Worm (Caenorhabditis elegans): ENCODE results near the gene hlh-13.

Gene hlh-13

DNA sequence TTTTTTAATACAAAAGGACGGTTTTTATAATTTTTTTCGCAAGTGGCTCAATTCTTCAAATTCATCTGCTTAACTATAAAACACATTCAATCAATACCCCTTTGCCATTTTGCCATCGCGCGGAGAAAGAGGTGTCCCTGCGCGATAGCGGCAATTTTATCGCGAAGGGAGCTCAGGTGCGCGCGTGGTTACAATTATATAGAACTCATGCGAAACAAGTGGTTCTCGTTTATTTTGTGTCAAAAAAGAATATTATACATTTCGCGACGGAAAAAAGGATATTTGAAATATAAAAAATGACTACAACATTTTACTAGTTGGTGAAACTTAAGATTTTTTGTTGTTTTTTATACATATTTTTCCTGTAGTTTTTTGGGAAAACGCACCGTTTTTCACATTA, 39.9 kb upstream of the hlh-13 start (continued):
- TF ChIP-seq K09A11.1 (tag; optimal IDR thresholded peaks at IDR 0.05; ENCODE audit: insufficient read depth) (peak; percentile 85), ceh-30 (tag; optimal IDR thresholded peaks at IDR 0.05) (peak; percentile 78), zip-5 (tag; optimal IDR thresholded peaks at IDR 0.05) (no peak), hlh-6 (tag; optimal IDR thresholded peaks at IDR 0.05) (peak; percentile 35), ets-4 (tag; optimal IDR thresholded peaks at IDR 0.05) (peak; percentile 52), unc-55 (GFP tag; optimal IDR thresholded peaks at IDR 0.05) (peak; percentile 82), K02D7.2 (tag; optimal IDR thresholded peaks at IDR 0.05) (no peak), pag-3 (tag; optimal IDR thresholded peaks at IDR 0.05; ENCODE audit: borderline replicate concordance) (no peak), ceh-45 (GFP tag; IDR thresholded peaks at IDR 0.05) (peak; percentile 75), elt-2 (tag; optimal IDR thresholded peaks at IDR 0.05) (peak; percentile 76), ceh-31 (tag; optimal IDR thresholded peaks at IDR 0.05) (peak; percentile 98), pha-4 (tag; optimal IDR thresholded peaks at IDR 0.05) (no peak), gmeb-2 (tag; optimal IDR thresholded peaks at IDR 0.05) (peak; percentile 63), sox-4 (tag; optimal IDR thresholded peaks at IDR 0.05) (peak; percentile 73), che-1 (tag; optimal IDR thresholded peaks at IDR 0.05) (peak; percentile 55), ref-2 (tag; optimal IDR thresholded peaks at IDR 0.05) (peak; percentile 97), fkh-10 (GFP tag; optimal IDR thresholded peaks at IDR 0.05) (peak; percentile 68), F13H6.1 (tag; optimal IDR thresholded peaks at IDR 0.05) (peak; percentile 77), ceh-18 (tag; optimal IDR thresholded peaks at IDR 0.05) (peak; percentile 99), ceh-19 (GFP tag; optimal IDR thresholded peaks at IDR 0.05) (peak; percentile 71), fax-1 (tag; optimal IDR thresholded peaks at IDR 0.05) (peak; percentile 6), C08G9.2 (tag; optimal IDR thresholded peaks at IDR 0.05) (peak; percentile 78), ztf-16 (tag; optimal IDR thresholded peaks at IDR 0.05) (peak; percentile 73), unc-86 (tag; optimal IDR thresholded peaks at IDR 0.05) (peak; percentile 90), Y22D7AL.16 (tag; optimal IDR thresholded peaks at IDR 0.05) (no peak), ahr-1 (tag; optimal IDR thresholded peaks at IDR 0.05) (peak; percentile 32), tbx-7 (tag; optimal IDR thresholded peaks at IDR 0.05) (peak; percentile 66), ttx-3 (tag; optimal IDR thresholded peaks at IDR 0.05) (peak; percentile 70), unc-42 (tag; optimal IDR thresholded peaks at IDR 0.05) (peak; percentile 95), C38D4.7 (GFP tag; optimal IDR thresholded peaks at IDR 0.05) (peak; percentile 40), pros-1 (tag; optimal IDR thresholded peaks at IDR 0.05) (peak; percentile 94), sdc-2 (tag; optimal IDR thresholded peaks at IDR 0.05) (peak; percentile 100), sox-2 (GFP tag; IDR thresholded peaks at IDR 0.05) (peak; percentile 80), ceh-14 (tag; optimal IDR thresholded peaks at IDR 0.05) (peak; percentile 91), ceh-48 (tag; optimal IDR thresholded peaks at IDR 0.05) (peak; percentile 94), unc-3 (GFP tag; conservative IDR thresholded peaks at IDR 0.05) (peak; percentile 68), unc-3 (tag; optimal IDR thresholded peaks at IDR 0.05) (peak; percentile 81), odd-2 (tag; optimal IDR thresholded peaks at IDR 0.05) (peak; percentile 36), lim-6 (tag; optimal IDR thresholded peaks at IDR 0.05) (peak; percentile 42), mec-3 (tag; optimal IDR thresholded peaks at IDR 0.05; ENCODE audit: borderline replicate concordance) (no peak), ceh-2 (tag; optimal IDR thresholded peaks at IDR 0.05) (peak; percentile 89), pax-1 (tag; optimal IDR thresholded peaks at IDR 0.05) (peak; percentile 83)

- no peak for TF ChIP-seq sox-2 (GFP tag; IDR thresholded peaks at IDR 0.05)
- peak; percentile 8 for TF ChIP-seq nfya-1 (tag; optimal IDR thresholded peaks at IDR 0.05)
- no peak for TF ChIP-seq eyg-1 (tag; optimal IDR thresholded peaks at IDR 0.05)
- peak; percentile 74 for TF ChIP-seq sdc-2 (tag; optimal IDR thresholded peaks at IDR 0.05)
- TF ChIP-seq unc-42 (tag; optimal IDR thresholded peaks at IDR 0.05) = no peak
- TF ChIP-seq hlh-30 (tag; optimal IDR thresholded peaks at IDR 0.05; ENCODE audit: insufficient read depth) = no peak
- TF ChIP-seq tbx-2 (tag; optimal IDR thresholded peaks at IDR 0.05) = peak; percentile 29
- TF ChIP-seq fkh-6 (tag; optimal IDR thresholded peaks at IDR 0.05) = no peak
- TF ChIP-seq lim-6 (tag; optimal IDR thresholded peaks at IDR 0.05) = no peak
- TF ChIP-seq tbx-7 (tag; optimal IDR thresholded peaks at IDR 0.05) = no peak
- no peak for TF ChIP-seq ceh-30 (tag; optimal IDR thresholded peaks at IDR 0.05)
These were observed 34.4 kb upstream of the hlh-13 start for ce11 chrX:4214643-4215042.

Data from whole organism, late embryonic.